Fruit fly (Drosophila melanogaster): ENCODE results near the gene CG4119.

Gene CG4119

dm6 chrX:5648437-5648959 lies 17.4 kb upstream of the CG4119 start, which contains the start of gene OtopLa (continued):
- TF ChIP-seq Opbp (GFP tag; IDR thresholded peaks at IDR 0.05; ENCODE audit: partially characterized antibody) (no peak), CG10959 (GFP tag; IDR thresholded peaks at IDR 0.05) (peak; percentile 80), CG4404 (GFP tag; IDR thresholded peaks at IDR 0.05) (peak; percentile 67), B-H1 (GFP tag; IDR thresholded peaks at IDR 0.05) (peak; percentile 71), CG13287 (GFP tag; IDR thresholded peaks at IDR 0.05; ENCODE audit: partially characterized antibody) (no peak), her (GFP tag; optimal IDR thresholded peaks at IDR 0.05) (peak; percentile 66), CG2116 (GFP tag; optimal IDR thresholded peaks at IDR 0.05) (peak; percentile 27), Lhr (GFP tag; optimal IDR thresholded peaks at IDR 0.05) (peak; percentile 54), CG15073 (GFP tag; optimal IDR thresholded peaks at IDR 0.05) (peak; percentile 1), onecut (GFP tag; IDR thresholded peaks at IDR 0.05) (peak; percentile 77), CG13624 (GFP tag; optimal IDR thresholded peaks at IDR 0.05) (peak; percentile 68), CoRest (tag; optimal IDR thresholded peaks at IDR 0.05) (peak; percentile 75), oc (tag; optimal IDR thresholded peaks at IDR 0.05) (peak; percentile 84), Sry-β (GFP tag; optimal IDR thresholded peaks at IDR 0.05) (no peak), chm (GFP tag; IDR thresholded peaks at IDR 0.05) (peak; percentile 86), CG14050 (GFP tag; IDR thresholded peaks at IDR 0.05) (peak; percentile 70), CG30431 (GFP tag; optimal IDR thresholded peaks at IDR 0.05) (peak; percentile 71), Elba2 (GFP tag; optimal IDR thresholded peaks at IDR 0.05) (no peak), Hr3 (GFP tag; optimal IDR thresholded peaks at IDR 0.05) (peak; percentile 71), Chrac-16 (GFP tag; optimal IDR thresholded peaks at IDR 0.05) (peak; percentile 73), lab (GFP tag; optimal IDR thresholded peaks at IDR 0.05) (peak; percentile 90), HLH54F (GFP tag; optimal IDR thresholded peaks at IDR 0.05) (peak; percentile 52), CG10209 (GFP tag; optimal IDR thresholded peaks at IDR 0.05) (peak; percentile 83), CG12236 (GFP tag; optimal IDR thresholded peaks at IDR 0.05) (peak; percentile 62), danr (GFP tag; IDR thresholded peaks at IDR 0.05) (peak; percentile 58), BtbVII (GFP tag; optimal IDR thresholded peaks at IDR 0.05) (peak; percentile 72), sug (tag; optimal IDR thresholded peaks at IDR 0.05) (peak; percentile 45), CG2202 (tag; optimal IDR thresholded peaks at IDR 0.05) (peak; percentile 77), so (GFP tag; IDR thresholded peaks at IDR 0.05) (peak; percentile 90), Dek (tag; optimal IDR thresholded peaks at IDR 0.05) (peak; percentile 69), CG9437 (GFP tag; optimal IDR thresholded peaks at IDR 0.05) (peak; percentile 73), Antp (GFP tag; optimal IDR thresholded peaks at IDR 0.05) (peak; percentile 81), Jarid2 (GFP tag; optimal IDR thresholded peaks at IDR 0.05) (peak; percentile 41), Sry-δ (GFP tag; optimal IDR thresholded peaks at IDR 0.05) (peak; percentile 31), caup (GFP tag; optimal IDR thresholded peaks at IDR 0.05; ENCODE audit: severe bottlenecking) (peak; percentile 78), CrebB (tag; optimal IDR thresholded peaks at IDR 0.05) (peak; percentile 57), CG32772 (GFP tag; IDR thresholded peaks at IDR 0.05) (peak; percentile 80), CG17328 (GFP tag; IDR thresholded peaks at IDR 0.05) (peak; percentile 91), wor (GFP tag; IDR thresholded peaks at IDR 0.05) (peak; percentile 78), ftz-f1 (GFP tag; optimal IDR thresholded peaks at IDR 0.05) (no peak), CG4820 (GFP tag; optimal IDR thresholded peaks at IDR 0.05) (peak; percentile 85), gsb (GFP tag; IDR thresholded peaks at IDR 0.05) (peak; percentile 48; the same call in 1 of the 2 replicates), dmrt11E (tag; optimal IDR thresholded peaks at IDR 0.05) (peak; percentile 80), Doc3 (GFP tag; IDR thresholded peaks at IDR 0.05; ENCODE audit: partially characterized antibody) (no peak), CG11504 (tag; optimal IDR thresholded peaks at IDR 0.05) (peak; percentile 88), schlank (tag; optimal IDR thresholded peaks at IDR 0.05) (peak; percentile 26), hkb (optimal IDR thresholded peaks at IDR 0.05) (no peak), hkb (GFP tag; IDR thresholded peaks at IDR 0.05) (peak; percentile 90), z (GFP tag; IDR thresholded peaks at IDR 0.05) (0 out of 3 replicates have a peak, but pooled peaks have one; percentile 18), CG4617 (GFP tag; optimal IDR thresholded peaks at IDR 0.05; ENCODE audit: borderline replicate concordance) (peak; percentile 28)

Data from whole organism, embryonic.